Fruit fly (Drosophila melanogaster) whole organism, embryonic: ENCODE measurements around the gene Ilp6.

Source experiments
- Abd-B ChIP-seq: fragments of 200-800 bp; sonication (Bioruptor generic); optimal IDR thresholded peaks from 2 replicates; lab custom pipeline; 2018; ENCODE audit warnings: missing biosample characterization, mild to moderate bottlenecking, missing genetic modification characterization, moderate library complexity
- Aef1 ChIP-seq: fragments of 200-800 bp; sonication (Bioruptor generic); IDR thresholded peaks from 3 replicates; pipeline ENCODE4 v1.3.6; 2022; ENCODE audit warnings: missing biosample characterization, missing genetic modification characterization
- Atf3 ChIP-seq: fragments of 200-800 bp; sonication (Bioruptor generic); optimal IDR thresholded peaks from 3 replicates; lab custom pipeline; 2016; ENCODE audit warnings: missing biosample characterization, missing genetic modification characterization
- CG10209 ChIP-seq: fragments of 200-800 bp; sonication (Bioruptor generic); optimal IDR thresholded peaks from 3 replicates; lab custom pipeline; 2017; ENCODE audit warnings: missing biosample characterization, mild to moderate bottlenecking, missing genetic modification characterization, missing genetic modification reagents
- CG10462 ChIP-seq: fragments of 200-800 bp; sonication (Bioruptor generic); optimal IDR thresholded peaks from 2 replicates; lab custom pipeline; 2016; ENCODE audit warnings: missing biosample characterization, missing genetic modification characterization
- CG12071 ChIP-seq: fragments of 200-800 bp; sonication (Bioruptor generic); optimal IDR thresholded peaks from 3 replicates; lab custom pipeline; 2018; ENCODE audit warnings: missing biosample characterization, mild to moderate bottlenecking, missing genetic modification characterization
- CG12391 ChIP-seq: fragments of 200-800 bp; sonication (Bioruptor generic); optimal IDR thresholded peaks from 3 replicates; lab custom pipeline; 2018; ENCODE audit warnings: missing biosample characterization, mild to moderate bottlenecking, missing genetic modification characterization, moderate library complexity
- CG12769 ChIP-seq: fragments of 200-800 bp; sonication (Bioruptor generic); optimal IDR thresholded peaks from 2 replicates; lab custom pipeline; 2019; ENCODE audit warnings: missing biosample characterization, mild to moderate bottlenecking, missing genetic modification characterization, moderate library complexity
- CG14014 ChIP-seq: fragments of 200-800 bp; sonication (Bioruptor generic); IDR thresholded peaks from 2 replicates; pipeline ENCODE4 v1.3.6; 2022; ENCODE audit warnings: missing biosample characterization, missing genetic modification characterization
- CG15073 ChIP-seq: fragments of 200-800 bp; sonication (Bioruptor generic); optimal IDR thresholded peaks from 2 replicates; lab custom pipeline; 2016; ENCODE audit warnings: missing biosample characterization, missing genetic modification characterization
- CG17912 ChIP-seq: fragments of 200-800 bp; sonication (Bioruptor generic); optimal IDR thresholded peaks from 2 replicates; lab custom pipeline; 2018; ENCODE audit warnings: missing biosample characterization, mild to moderate bottlenecking, missing genetic modification characterization
- CG3163 ChIP-seq: fragments of 200-800 bp; sonication (Bioruptor generic); optimal IDR thresholded peaks from 3 replicates; lab custom pipeline; 2016; ENCODE audit warnings: missing biosample characterization, missing genetic modification characterization
- CG34224 ChIP-seq: fragments of 200-800 bp; sonication (Bioruptor generic); IDR thresholded peaks from 3 replicates; pipeline ENCODE4 v1.3.6; 2022; ENCODE audit warnings: missing biosample characterization, missing genetic modification characterization; ENCODE audit not compliant: partially characterized antibody
- CG3838 ChIP-seq: fragments of 200-800 bp; sonication (Bioruptor generic); optimal IDR thresholded peaks from 3 replicates; lab custom pipeline; 2016; ENCODE audit warnings: missing biosample characterization, missing genetic modification characterization
- CG4282 ChIP-seq: fragments of 200-800 bp; sonication (Bioruptor generic); optimal IDR thresholded peaks from 2 replicates; lab custom pipeline; 2016; ENCODE audit warnings: missing biosample characterization, missing genetic modification characterization
- CG5953 ChIP-seq: fragments of 200-800 bp; sonication (Bioruptor generic); IDR thresholded peaks from 2 replicates; pipeline ENCODE4 v1.3.6; 2022; ENCODE audit warnings: missing biosample characterization, missing genetic modification characterization
- CG6813 ChIP-seq: fragments of 200-800 bp; sonication (Bioruptor generic); optimal IDR thresholded peaks from 2 replicates; lab custom pipeline; 2017; ENCODE audit warnings: missing biosample characterization, missing genetic modification characterization, mild to moderate bottlenecking, moderate library complexity, missing genetic modification reagents
- CG7357 ChIP-seq: fragments of 200-800 bp; sonication (Bioruptor generic); IDR thresholded peaks from 3 replicates; pipeline ENCODE4 v1.3.6; 2022; ENCODE audit warnings: missing biosample characterization, missing genetic modification characterization
- CG7556 ChIP-seq: fragments of 200-800 bp; sonication (Bioruptor generic); optimal IDR thresholded peaks from 2 replicates; lab custom pipeline; 2017; ENCODE audit warnings: missing biosample characterization, mild to moderate bottlenecking, missing genetic modification characterization
- CG7786 ChIP-seq: fragments of 200-800 bp; sonication (Bioruptor generic); optimal IDR thresholded peaks from 2 replicates; lab custom pipeline; 2016; ENCODE audit warnings: missing biosample characterization, missing genetic modification characterization
- CG8089 ChIP-seq: fragments of 200-800 bp; sonication (Bioruptor generic); optimal IDR thresholded peaks from 3 replicates; lab custom pipeline; 2016; ENCODE audit warnings: missing biosample characterization, missing genetic modification characterization
- CTCF ChIP-seq: fragments of 200-800 bp; sonication (Bioruptor generic); optimal IDR thresholded peaks from 2 replicates; lab custom pipeline; 2017; ENCODE audit warnings: missing biosample characterization, mild to moderate bottlenecking, missing genetic modification characterization, moderate library complexity
- Deaf1 ChIP-seq: fragments of 200-800 bp; optimal IDR thresholded peaks from 3 replicates; lab custom pipeline; 2019; ENCODE audit warnings: missing biosample characterization, mild to moderate bottlenecking, missing genetic modification characterization, moderate library complexity
- Dek ChIP-seq: fragments of 200-800 bp; sonication (Bioruptor generic); optimal IDR thresholded peaks from 3 replicates; lab custom pipeline; 2019; ENCODE audit warnings: missing biosample characterization, mild to moderate bottlenecking, missing genetic modification characterization, moderate library complexity
- Dll ChIP-seq: fragments of 200-800 bp; sonication (Bioruptor generic); IDR thresholded peaks from 4 replicates; pipeline ENCODE4 v1.3.6; 2022; ENCODE audit warnings: missing biosample characterization, missing genetic modification characterization; ENCODE audit not compliant: partially characterized antibody
- Elba2 ChIP-seq: fragments of 200-800 bp; sonication (Bioruptor generic); optimal IDR thresholded peaks from 3 replicates; lab custom pipeline; 2016; ENCODE audit warnings: missing biosample characterization, missing genetic modification characterization
- HLH4C ChIP-seq: fragments of 200-800 bp; sonication (Bioruptor generic); IDR thresholded peaks from 3 replicates; pipeline ENCODE4 v1.3.6; 2022; ENCODE audit warnings: missing biosample characterization, missing genetic modification characterization; ENCODE audit not compliant: partially characterized antibody
- MBD-R2 ChIP-seq: fragments of 200-800 bp; sonication (Bioruptor generic); IDR thresholded peaks from 2 replicates; pipeline ENCODE4 v1.3.6; 2022; ENCODE audit warnings: missing biosample characterization, missing genetic modification characterization
- MTF-1 ChIP-seq: fragments of 200-800 bp; sonication (Bioruptor generic); optimal IDR thresholded peaks from 2 replicates; lab custom pipeline; 2018; ENCODE audit warnings: missing biosample characterization, mild to moderate bottlenecking, missing genetic modification characterization, borderline replicate concordance
- Mad ChIP-seq: fragments of 200-800 bp; sonication (Bioruptor generic); optimal IDR thresholded peaks from 2 replicates; lab custom pipeline; 2016; ENCODE audit warnings: missing biosample characterization, missing genetic modification characterization
- Ssrp ChIP-seq: fragments of 200-800 bp; sonication (Bioruptor generic); optimal IDR thresholded peaks from 2 replicates; lab custom pipeline; 2018; ENCODE audit warnings: missing biosample characterization, mild to moderate bottlenecking, missing genetic modification characterization, moderate library complexity
- br ChIP-seq: fragments of >200 bp; optimal IDR thresholded peaks from 2 replicates; lab custom pipeline; 2017
- chinmo ChIP-seq: fragments of 200-800 bp; sonication (Bioruptor generic); IDR thresholded peaks from 4 replicates; pipeline ENCODE4 v1.3.6; 2022; ENCODE audit warnings: missing biosample characterization, missing genetic modification characterization; ENCODE audit not compliant: partially characterized antibody
- crc ChIP-seq: fragments of 200-800 bp; sonication (Bioruptor generic); optimal IDR thresholded peaks from 2 replicates; lab custom pipeline; 2016; ENCODE audit warnings: missing biosample characterization, missing genetic modification characterization
- crp ChIP-seq, 2 experiments: fragments of 200-800 bp; sonication (Bioruptor generic); optimal IDR thresholded peaks; 2 replicates in 1 of 2; 3 replicates in 1 of 2; lab custom pipeline; 2017; ENCODE audit warnings: missing biosample characterization in 2 of 2, missing genetic modification characterization in 2 of 2, mild to moderate bottlenecking in 1 of 2, moderate library complexity in 1 of 2
- dati ChIP-seq: fragments of 200-800 bp; sonication (Bioruptor generic); IDR thresholded peaks from 2 replicates; pipeline ENCODE4 v1.3.6; 2022; ENCODE audit warnings: missing biosample characterization, missing genetic modification characterization
- dmrt99B ChIP-seq: fragments of 200-800 bp; sonication (Bioruptor generic); optimal IDR thresholded peaks from 2 replicates; lab custom pipeline; 2018; ENCODE audit warnings: missing biosample characterization, mild to moderate bottlenecking, missing genetic modification characterization, moderate library complexity
- hb ChIP-seq: fragments of 200-800 bp; sonication (Bioruptor generic); IDR thresholded peaks from 3 replicates; pipeline ENCODE4 v1.3.6; 2022; ENCODE audit warnings: missing biosample characterization, missing genetic modification characterization; ENCODE audit not compliant: partially characterized antibody
- hbn ChIP-seq: fragments of 200-800 bp; sonication (Bioruptor generic); IDR thresholded peaks from 2 replicates; pipeline ENCODE4 v1.3.6; 2022; ENCODE audit warnings: missing biosample characterization, missing genetic modification characterization; ENCODE audit not compliant: partially characterized antibody
- run ChIP-seq: fragments of 200-800 bp; sonication (Bioruptor generic); optimal IDR thresholded peaks from 3 replicates; lab custom pipeline; 2018; ENCODE audit warnings: missing biosample characterization, mild to moderate bottlenecking, missing genetic modification characterization
- sim ChIP-seq: fragments of 200-800 bp; sonication (Bioruptor generic); IDR thresholded peaks from 2 replicates; pipeline ENCODE4 v1.3.6; 2022; ENCODE audit warnings: missing biosample characterization, missing genetic modification characterization
- slou ChIP-seq: fragments of 200-800 bp; sonication (Bioruptor generic); optimal IDR thresholded peaks from 3 replicates; lab custom pipeline; 2016; ENCODE audit warnings: missing biosample characterization, missing genetic modification characterization
- trem ChIP-seq: fragments of 200-800 bp; optimal IDR thresholded peaks from 3 replicates; lab custom pipeline; 2019; ENCODE audit warnings: missing biosample characterization, mild to moderate bottlenecking, missing genetic modification characterization, moderate library complexity
- zen2 ChIP-seq: fragments of 200-800 bp; sonication (Bioruptor generic); IDR thresholded peaks from 3 replicates; pipeline ENCODE4 v1.3.6; 2022; ENCODE audit warnings: missing biosample characterization, missing genetic modification characterization; ENCODE audit not compliant: partially characterized antibody

Ilp6 gene

dm6 chrX:2303771-2304513, 30.5 kb downstream of the Ilp6 start (continued):
- TF ChIP-seq chinmo, result peak; percentile 77; the same call in 3 of the 4 replicates
- peak; percentile 65 for TF ChIP-seq CG3838
- TF ChIP-seq hbn (GFP tag; lab: Robert Waterston, UW), result no peak
- TF ChIP-seq HLH4C (GFP tag; lab: Robert Waterston, UW), result no peak
- TF ChIP-seq CG7786 (GFP tag; lab: Kevin White, UChicago), result peak; percentile 96
- TF ChIP-seq CG12769 (tag; lab: Kevin White, UChicago), result peak; percentile 94
- TF ChIP-seq CG3163 (GFP tag; lab: Kevin White, UChicago), result peak; percentile 89
- TF ChIP-seq trem, result peak; percentile 81
- peak; percentile 91 for TF ChIP-seq CG7556 (GFP tag; lab: Kevin White, UChicago)
- TF ChIP-seq Deaf1 (tag; lab: Kevin White, UChicago), result peak; percentile 66
- peak; percentile 7 for TF ChIP-seq CTCF (GFP tag; lab: Kevin White, UChicago)
- TF ChIP-seq CG14014 (GFP tag; lab: Robert Waterston, UW), result peak; percentile 86
- peak; percentile 91 for TF ChIP-seq run (tag; lab: Kevin White, UChicago)
- peak; percentile 90 for TF ChIP-seq Atf3 (GFP tag; lab: Kevin White, UChicago)
- peak; percentile 81 for TF ChIP-seq Ssrp (tag; lab: Kevin White, UChicago)
- peak; percentile 83 for TF ChIP-seq CG6813 (GFP tag; lab: Kevin White, UChicago)
- no peak for TF ChIP-seq CG34224
- peak; percentile 44 for TF ChIP-seq MTF-1 (GFP tag; lab: Kevin White, UChicago)
- TF ChIP-seq zen2 (GFP tag; lab: Robert Waterston, UW), result no peak
- no peak for TF ChIP-seq br (lab: Kevin White, UChicago)
- peak; percentile 72 for TF ChIP-seq CG5953 (GFP tag; lab: Robert Waterston, UW)
- peak; percentile 17; the same call in 1 of the 2 replicates for TF ChIP-seq sim
- TF ChIP-seq crp (GFP tag; optimal IDR thresholded peaks at IDR 0.05; lab: Kevin White, UChicago), result peak in 1 of 2 experiments; percentile 45
- TF ChIP-seq CG8089 (GFP tag; lab: Kevin White, UChicago), result peak; percentile 86
- TF ChIP-seq Dek (tag; lab: Kevin White, UChicago), result peak; percentile 84
- peak; percentile 87 for TF ChIP-seq dmrt99B (tag; lab: Kevin White, UChicago)
- TF ChIP-seq crc (GFP tag; lab: Kevin White, UChicago), result peak; percentile 73
- no peak for TF ChIP-seq Dll
- TF ChIP-seq CG17912 (GFP tag; lab: Kevin White, UChicago), result no peak
- peak; percentile 93 for TF ChIP-seq Mad (GFP tag; lab: Kevin White, UChicago)
- TF ChIP-seq slou (GFP tag; lab: Kevin White, UChicago), result peak; percentile 64
- 0 out of 2 replicates have a peak, but pooled peaks have one; percentile 48 for TF ChIP-seq dati (GFP tag; lab: Robert Waterston, UW)
- TF ChIP-seq MBD-R2 (GFP tag; lab: Robert Waterston, UW), result peak; percentile 57; the same call in 1 of the 2 replicates
- peak; percentile 73 for TF ChIP-seq CG10462 (GFP tag; lab: Kevin White, UChicago)
- TF ChIP-seq CG7357 (GFP tag; lab: Robert Waterston, UW), result peak; percentile 69
- TF ChIP-seq CG12391 (tag; lab: Kevin White, UChicago), result peak; percentile 89
- TF ChIP-seq CG4282 (GFP tag; lab: Kevin White, UChicago), result peak; percentile 85
- peak; percentile 84 for TF ChIP-seq Aef1 (GFP tag; lab: Robert Waterston, UW)
- TF ChIP-seq CG10209 (GFP tag; lab: Kevin White, UChicago), result peak; percentile 87
- TF ChIP-seq hb (GFP tag; lab: Robert Waterston, UW), result no peak
- peak; percentile 1 for TF ChIP-seq CG15073
- TF ChIP-seq Elba2 (GFP tag; lab: Kevin White, UChicago), result no peak
- peak; percentile 89 for TF ChIP-seq CG12071 (GFP tag; lab: Kevin White, UChicago)
- peak; percentile 80 for TF ChIP-seq Abd-B (GFP tag; lab: Kevin White, UChicago)
